Fruit fly (Drosophila melanogaster) whole organism, embryonic: ENCODE measurements around the gene CG10298.

ENCODE experiments used
- Ada2b ChIP-seq: fragments of 200-800 bp; sonication (Bioruptor generic); IDR thresholded peaks from 2 replicates; pipeline ENCODE4 v1.3.6; 2022; ENCODE audit warnings: missing biosample characterization, missing genetic modification characterization
- CG1024 ChIP-seq: fragments of 200-800 bp; sonication (Bioruptor generic); IDR thresholded peaks from 2 replicates; pipeline ENCODE4 v1.3.6; 2022; ENCODE audit warnings: missing biosample characterization, missing genetic modification characterization
- CG10267 ChIP-seq: fragments of 200-800 bp; sonication (Bioruptor generic); optimal IDR thresholded peaks from 2 replicates; lab custom pipeline; 2018; ENCODE audit warnings: missing biosample characterization, mild to moderate bottlenecking, missing genetic modification characterization, moderate library complexity
- CG10321 ChIP-seq: fragments of 200-800 bp; sonication (Bioruptor generic); IDR thresholded peaks from 2 replicates; pipeline ENCODE4 v1.3.6; 2022; ENCODE audit warnings: missing biosample characterization, missing genetic modification characterization
- CG10979 ChIP-seq: fragments of 200-800 bp; sonication (Bioruptor generic); optimal IDR thresholded peaks from 2 replicates; lab custom pipeline; 2018; ENCODE audit warnings: missing biosample characterization, mild to moderate bottlenecking, missing genetic modification characterization, moderate library complexity
- CG12071 ChIP-seq: fragments of 200-800 bp; sonication (Bioruptor generic); optimal IDR thresholded peaks from 3 replicates; lab custom pipeline; 2018; ENCODE audit warnings: missing biosample characterization, mild to moderate bottlenecking, missing genetic modification characterization
- CG12391 ChIP-seq: fragments of 200-800 bp; sonication (Bioruptor generic); optimal IDR thresholded peaks from 3 replicates; lab custom pipeline; 2018; ENCODE audit warnings: missing biosample characterization, mild to moderate bottlenecking, missing genetic modification characterization, moderate library complexity
- CG12659 ChIP-seq: fragments of 200-800 bp; sonication (Bioruptor generic); optimal IDR thresholded peaks from 3 replicates; lab custom pipeline; 2017; ENCODE audit warnings: mild to moderate bottlenecking, missing biosample characterization, missing genetic modification reagents, missing genetic modification characterization
- CG13424 ChIP-seq: fragments of 200-800 bp; sonication (Bioruptor generic); optimal IDR thresholded peaks from 2 replicates; lab custom pipeline; 2019; ENCODE audit warnings: missing biosample characterization, mild to moderate bottlenecking, missing genetic modification characterization, moderate library complexity
- CG14860 ChIP-seq: fragments of 200-800 bp; sonication (Bioruptor generic); IDR thresholded peaks from 3 replicates; pipeline ENCODE4 v1.3.6; 2022; ENCODE audit warnings: missing biosample characterization, missing genetic modification characterization; ENCODE audit not compliant: partially characterized antibody
- CG15479 ChIP-seq: fragments of 200-800 bp; sonication (Bioruptor generic); optimal IDR thresholded peaks from 3 replicates; lab custom pipeline; 2019; ENCODE audit warnings: missing biosample characterization, mild to moderate bottlenecking, missing genetic modification characterization, moderate library complexity
- CG1792 ChIP-seq: fragments of 200-800 bp; sonication (Bioruptor generic); optimal IDR thresholded peaks from 2 replicates; lab custom pipeline; 2016; ENCODE audit warnings: missing biosample characterization, missing genetic modification characterization
- CG31224 ChIP-seq: fragments of 200-800 bp; sonication (Bioruptor generic); IDR thresholded peaks from 2 replicates; pipeline ENCODE4 v1.3.6; 2022; ENCODE audit warnings: missing biosample characterization, missing genetic modification characterization
- CG3281 ChIP-seq: fragments of 200-800 bp; sonication (Bioruptor generic); optimal IDR thresholded peaks from 3 replicates; lab custom pipeline; 2017; ENCODE audit warnings: missing biosample characterization, mild to moderate bottlenecking, missing genetic modification characterization
- CG34422 ChIP-seq: fragments of 200-800 bp; sonication (Bioruptor generic); IDR thresholded peaks from 3 replicates; pipeline ENCODE4 v1.3.6; 2022; ENCODE audit warnings: missing biosample characterization, missing genetic modification characterization
- CG4360 ChIP-seq: fragments of 200-800 bp; sonication (Bioruptor generic); IDR thresholded peaks from 2 replicates; pipeline ENCODE4 v1.3.6; 2022; ENCODE audit warnings: missing biosample characterization, missing genetic modification characterization
- CG4854 ChIP-seq: fragments of 200-800 bp; sonication (Bioruptor generic); optimal IDR thresholded peaks from 2 replicates; lab custom pipeline; 2016; ENCODE audit warnings: missing biosample characterization, missing genetic modification characterization, inconsistent platforms
- CG6813 ChIP-seq: fragments of 200-800 bp; sonication (Bioruptor generic); optimal IDR thresholded peaks from 2 replicates; lab custom pipeline; 2017; ENCODE audit warnings: missing biosample characterization, missing genetic modification characterization, mild to moderate bottlenecking, moderate library complexity, missing genetic modification reagents
- CG7372 ChIP-seq: fragments of 200-800 bp; sonication (Bioruptor generic); IDR thresholded peaks from 2 replicates; pipeline ENCODE4 v1.3.6; 2022; ENCODE audit warnings: missing biosample characterization, missing genetic modification characterization
- CG8281 ChIP-seq: fragments of 200-800 bp; sonication (Bioruptor generic); optimal IDR thresholded peaks from 2 replicates; lab custom pipeline; 2018; ENCODE audit warnings: missing biosample characterization, mild to moderate bottlenecking, missing genetic modification characterization, moderate library complexity
- CG8944 ChIP-seq: fragments of 200-800 bp; sonication (Bioruptor generic); optimal IDR thresholded peaks from 3 replicates; lab custom pipeline; 2016; ENCODE audit warnings: missing biosample characterization, missing genetic modification characterization
- CG9437 ChIP-seq: fragments of 200-800 bp; sonication (Bioruptor generic); optimal IDR thresholded peaks from 2 replicates; lab custom pipeline; 2018; ENCODE audit warnings: missing biosample characterization, mild to moderate bottlenecking, missing genetic modification characterization
- CG9932 ChIP-seq: fragments of 200-800 bp; sonication (Bioruptor generic); IDR thresholded peaks from 2 replicates; pipeline ENCODE4 v1.3.6; 2022; ENCODE audit warnings: missing biosample characterization, missing genetic modification characterization
- Camta ChIP-seq: fragments of 200-800 bp; sonication (Bioruptor generic); optimal IDR thresholded peaks from 2 replicates; lab custom pipeline; 2016; ENCODE audit warnings: missing biosample characterization, missing genetic modification characterization
- Dip2 ChIP-seq: fragments of 200-800 bp; sonication (Bioruptor generic); IDR thresholded peaks from 2 replicates; pipeline ENCODE4 v1.3.6; 2022; ENCODE audit warnings: missing biosample characterization, missing genetic modification characterization
- Doc2 ChIP-seq: fragments of 200-800 bp; sonication (Bioruptor generic); IDR thresholded peaks from 2 replicates; pipeline ENCODE4 v1.3.6; 2022; ENCODE audit warnings: missing biosample characterization, missing genetic modification characterization
- Ets97D ChIP-seq: fragments of 200-800 bp; sonication (Bioruptor generic); optimal IDR thresholded peaks from 3 replicates; lab custom pipeline; 2016; ENCODE audit warnings: missing biosample characterization, missing genetic modification characterization
- HLH54F ChIP-seq: fragments of 200-800 bp; sonication (Bioruptor generic); optimal IDR thresholded peaks from 3 replicates; lab custom pipeline; 2016; ENCODE audit warnings: missing biosample characterization, missing genetic modification characterization
- HLHmδ ChIP-seq: fragments of 200-800 bp; sonication (Bioruptor generic); optimal IDR thresholded peaks from 2 replicates; lab custom pipeline; 2018; ENCODE audit warnings: missing biosample characterization, mild to moderate bottlenecking, missing genetic modification characterization, moderate library complexity
- Hey ChIP-seq: fragments of 200-800 bp; sonication (Bioruptor generic); optimal IDR thresholded peaks from 3 replicates; lab custom pipeline; 2018; ENCODE audit warnings: missing biosample characterization, mild to moderate bottlenecking, missing genetic modification characterization
- Hr39 ChIP-seq: fragments of >200 bp; optimal IDR thresholded peaks from 2 replicates; lab custom pipeline; 2017
- MESR4 ChIP-seq: fragments of 200-800 bp; sonication (Bioruptor generic); optimal IDR thresholded peaks from 2 replicates; lab custom pipeline; 2018; ENCODE audit warnings: missing biosample characterization, mild to moderate bottlenecking, missing genetic modification characterization, moderate library complexity
- Med ChIP-seq: fragments of 200-800 bp; sonication (Bioruptor generic); peaks from one replicate; lab custom pipeline; 2016; ENCODE audit warnings: missing biosample characterization, missing genetic modification characterization, mild to moderate bottlenecking, inconsistent platforms, moderate library complexity
- Mes4 ChIP-seq: fragments of 200-800 bp; sonication (Bioruptor generic); optimal IDR thresholded peaks from 2 replicates; lab custom pipeline; 2016; ENCODE audit warnings: missing biosample characterization, missing genetic modification characterization
- Optix ChIP-seq: fragments of 200-800 bp; sonication (Bioruptor generic); IDR thresholded peaks from 3 replicates; pipeline ENCODE4 v1.3.6; 2022; ENCODE audit warnings: missing biosample characterization, missing genetic modification characterization
- Sry-δ ChIP-seq: fragments of 200-800 bp; sonication (Bioruptor generic); optimal IDR thresholded peaks from 2 replicates; lab custom pipeline; 2016; ENCODE audit warnings: missing biosample characterization, missing genetic modification characterization
- aop ChIP-seq: fragments of 200-800 bp; sonication (Bioruptor generic); IDR thresholded peaks from 2 replicates; pipeline ENCODE4 v1.3.6; 2022; ENCODE audit warnings: missing biosample characterization, missing genetic modification characterization
- ara ChIP-seq: fragments of 200-800 bp; sonication (Bioruptor generic); IDR thresholded peaks from 2 replicates; pipeline ENCODE4 v1.3.6; 2022; ENCODE audit warnings: missing biosample characterization, missing genetic modification characterization
- gce ChIP-seq: fragments of 200-800 bp; sonication (Bioruptor generic); IDR thresholded peaks from 3 replicates; pipeline ENCODE4 v1.3.6; 2022; ENCODE audit warnings: missing biosample characterization, missing genetic modification characterization
- h ChIP-seq: fragments of >200 bp; optimal IDR thresholded peaks from 2 replicates; lab custom pipeline; 2017
- jing ChIP-seq: fragments of 200-800 bp; sonication (Bioruptor generic); optimal IDR thresholded peaks from 2 replicates; lab custom pipeline; 2018; ENCODE audit warnings: missing biosample characterization, mild to moderate bottlenecking, missing genetic modification characterization
- oc ChIP-seq: fragments of 200-800 bp; sonication (Bioruptor generic); optimal IDR thresholded peaks from 2 replicates; lab custom pipeline; 2018; ENCODE audit warnings: missing biosample characterization, mild to moderate bottlenecking, missing genetic modification characterization, moderate library complexity
- p53 ChIP-seq: fragments of 200-800 bp; sonication (Bioruptor generic); optimal IDR thresholded peaks from 2 replicates; lab custom pipeline; 2016; ENCODE audit warnings: missing biosample characterization, missing genetic modification characterization
- peb ChIP-seq: fragments of 200-800 bp; sonication (Bioruptor generic); IDR thresholded peaks from 2 replicates; pipeline ENCODE4 v1.3.6; 2022; ENCODE audit warnings: missing biosample characterization, missing genetic modification characterization
- pros ChIP-seq: fragments of 200-800 bp; sonication (Bioruptor generic); optimal IDR thresholded peaks from 3 replicates; lab custom pipeline; 2019; ENCODE audit warnings: missing biosample characterization, mild to moderate bottlenecking, missing genetic modification characterization, moderate library complexity
- repo ChIP-seq: fragments of 200-800 bp; sonication (Bioruptor generic); optimal IDR thresholded peaks from 2 replicates; lab custom pipeline; 2016; ENCODE audit warnings: missing biosample characterization, missing genetic modification characterization
- row ChIP-seq: fragments of 200-800 bp; sonication (Bioruptor generic); IDR thresholded peaks from 3 replicates; pipeline ENCODE4 v1.3.6; 2022; ENCODE audit warnings: missing biosample characterization, missing genetic modification characterization
- sd ChIP-seq: fragments of 200-800 bp; sonication (Bioruptor generic); optimal IDR thresholded peaks from 3 replicates; lab custom pipeline; 2018; ENCODE audit warnings: missing biosample characterization, mild to moderate bottlenecking, missing genetic modification characterization, moderate library complexity
- sima ChIP-seq: fragments of 200-800 bp; sonication (Bioruptor generic); optimal IDR thresholded peaks from 2 replicates; lab custom pipeline; 2016; ENCODE audit warnings: missing biosample characterization, missing genetic modification characterization
- slbo ChIP-seq: fragments of 200-800 bp; sonication (Bioruptor generic); IDR thresholded peaks from 2 replicates; pipeline ENCODE4 v1.3.6; 2022; ENCODE audit warnings: missing biosample characterization, missing genetic modification characterization
- tio ChIP-seq: fragments of 200-800 bp; sonication (Bioruptor generic); optimal IDR thresholded peaks from 2 replicates; lab custom pipeline; 2017; ENCODE audit warnings: missing biosample characterization, missing genetic modification characterization, inconsistent platforms
- tna ChIP-seq: fragments of 200-800 bp; sonication (Bioruptor generic); IDR thresholded peaks from 2 replicates; pipeline ENCODE4 v1.3.6; 2022; ENCODE audit warnings: missing biosample characterization, missing genetic modification characterization; ENCODE audit not compliant: partially characterized antibody
- z ChIP-seq: fragments of 200-800 bp; sonication (Bioruptor generic); IDR thresholded peaks from 3 replicates; pipeline ENCODE4 v1.3.6; 2022; ENCODE audit warnings: missing biosample characterization, missing genetic modification characterization

Gene CG10298

DNA sequence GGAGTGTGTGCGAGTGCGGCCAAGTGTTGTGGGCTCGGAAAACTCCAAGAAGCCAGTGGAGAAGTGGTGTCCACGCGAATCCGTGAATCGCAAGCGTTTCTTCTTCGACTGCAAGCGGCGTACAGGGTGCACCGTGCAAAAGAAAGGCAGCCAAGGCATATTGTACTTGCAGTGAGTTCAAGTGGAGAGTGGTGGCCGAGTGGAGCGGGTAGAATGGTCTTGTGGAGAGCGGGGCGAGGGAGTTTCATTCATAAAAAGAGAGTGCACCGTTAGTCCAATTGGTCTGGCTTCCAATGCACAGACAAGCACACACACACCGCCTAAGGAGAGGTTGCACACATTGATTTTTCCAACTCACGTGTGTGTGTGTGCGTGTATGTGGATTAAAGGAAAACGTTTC is 8.4 kb downstream of the CG10298 start (continued):
- TF ChIP-seq pros (GFP tag; lab: Kevin White, UChicago) = peak; percentile 79
- TF ChIP-seq CG3281 = no peak
- no peak for TF ChIP-seq CG14860 (GFP tag; lab: Robert Waterston, UW)
- TF ChIP-seq CG8281 (tag; lab: Kevin White, UChicago) = no peak
- no peak for TF ChIP-seq CG12391 (tag; lab: Kevin White, UChicago)
- TF ChIP-seq CG10267 (tag; lab: Kevin White, UChicago) = no peak
- TF ChIP-seq CG7372 (GFP tag; lab: Robert Waterston, UW) = no peak
- TF ChIP-seq CG9932 (GFP tag; lab: Robert Waterston, UW) = no peak
- TF ChIP-seq Doc2 (GFP tag; lab: Robert Waterston, UW) = no peak
- peak; percentile 20 for TF ChIP-seq HLHmδ
- TF ChIP-seq CG12659 (GFP tag; lab: Kevin White, UChicago) = no peak
- 0 out of 3 replicates have a peak, but pooled peaks have one; percentile 31 for TF ChIP-seq z
- peak; percentile 21 for TF ChIP-seq CG6813 (GFP tag; lab: Kevin White, UChicago)
- TF ChIP-seq CG1024 (GFP tag; lab: Robert Waterston, UW) = no peak
- no peak for TF ChIP-seq jing (GFP tag; lab: Kevin White, UChicago)
- TF ChIP-seq CG1792 = no peak
- no peak for TF ChIP-seq CG13424 (tag; lab: Kevin White, UChicago)
- TF ChIP-seq CG4360 (GFP tag; lab: Robert Waterston, UW) = no peak
- no peak for TF ChIP-seq peb (GFP tag; lab: Robert Waterston, UW)
- TF ChIP-seq Ada2b (GFP tag; lab: Robert Waterston, UW) = no peak
- TF ChIP-seq p53 (GFP tag; lab: Kevin White, UChicago) = no peak
- TF ChIP-seq ara = no peak
- no peak for TF ChIP-seq CG31224 (GFP tag; lab: Robert Waterston, UW)
- no peak for TF ChIP-seq Hr39 (lab: Kevin White, UChicago)
- no peak for TF ChIP-seq row (GFP tag; lab: Robert Waterston, UW)
- TF ChIP-seq sima (GFP tag; lab: Kevin White, UChicago) = no peak
- no peak for TF ChIP-seq CG10979 (tag; lab: Kevin White, UChicago)
- TF ChIP-seq repo (GFP tag; lab: Kevin White, UChicago) = no peak
- TF ChIP-seq aop (GFP tag; lab: Robert Waterston, UW) = no peak
- TF ChIP-seq CG9437 = peak; percentile 22
- TF ChIP-seq CG8944 (GFP tag; lab: Kevin White, UChicago) = no peak
- no peak for TF ChIP-seq Ets97D (GFP tag; lab: Kevin White, UChicago)
- TF ChIP-seq tna (GFP tag; lab: Robert Waterston, UW) = no peak
- no peak for TF ChIP-seq CG12071
- TF ChIP-seq Camta = no peak
- no peak for TF ChIP-seq Hey (tag; lab: Kevin White, UChicago)
- TF ChIP-seq slbo (GFP tag; lab: Robert Waterston, UW) = no peak
- TF ChIP-seq CG34422 (GFP tag; lab: Robert Waterston, UW) = no peak
- no peak for TF ChIP-seq HLH54F (GFP tag; lab: Kevin White, UChicago)
- no peak for TF ChIP-seq oc (tag; lab: Kevin White, UChicago)
- TF ChIP-seq Med (GFP tag; lab: Kevin White, UChicago) = peak; percentile 27
- no peak for TF ChIP-seq Dip2 (GFP tag; lab: Robert Waterston, UW)
- no peak for TF ChIP-seq sd (tag; lab: Kevin White, UChicago)
- TF ChIP-seq Sry-δ (GFP tag; lab: Kevin White, UChicago) = no peak
- TF ChIP-seq CG4854 (GFP tag; lab: Kevin White, UChicago) = no peak
- TF ChIP-seq Mes4 = no peak
- TF ChIP-seq gce (GFP tag; lab: Robert Waterston, UW) = no peak
- TF ChIP-seq tio (GFP tag; lab: Kevin White, UChicago) = no peak
- no peak for TF ChIP-seq CG15479 (GFP tag; lab: Kevin White, UChicago)
- TF ChIP-seq MESR4 = peak; percentile 51
- no peak for TF ChIP-seq CG10321 (GFP tag; lab: Robert Waterston, UW)
- no peak for TF ChIP-seq h (lab: Kevin White, UChicago)
- TF ChIP-seq Optix (GFP tag; lab: Robert Waterston, UW) = no peak
